Worm (Caenorhabditis elegans) whole organism, mixed stage, embryonic: ENCODE measurements around the gene tni-3.

ENCODE experiments used
- M03D4.4 ChIP-seq: sonication (generic microtip); optimal IDR thresholded peaks from 2 replicates; lab custom pipeline; 2017; ENCODE audit warnings: mild to moderate bottlenecking, missing genetic modification characterization, missing compliant biosample characterization
- bed-3 ChIP-seq: fragments of 200-800 bp; sonication (Bioruptor generic); optimal IDR thresholded peaks from 3 replicates; lab custom pipeline; 2018; ENCODE audit warnings: mild to moderate bottlenecking, missing genetic modification characterization, moderate library complexity, missing compliant biosample characterization
- blmp-1 ChIP-seq: fragments of 150-350 bp; optimal IDR thresholded peaks from 2 replicates; lab custom pipeline; 2014; ENCODE audit warnings: missing biosample characterization, missing genetic modification characterization
- ceh-39 ChIP-seq: fragments of 150-350 bp; optimal IDR thresholded peaks from 2 replicates; lab custom pipeline; 2014; ENCODE audit warnings: missing biosample characterization, missing genetic modification characterization
- ceh-43 ChIP-seq: fragments of 200-800 bp; sonication (Bioruptor generic); optimal IDR thresholded peaks from 2 replicates; lab custom pipeline; 2018; ENCODE audit warnings: mild to moderate bottlenecking, missing genetic modification characterization, moderate library complexity, missing compliant biosample characterization
- ceh-83 ChIP-seq: fragments of 200-800 bp; sonication (Bioruptor generic); optimal IDR thresholded peaks from 2 replicates; lab custom pipeline; 2018; ENCODE audit warnings: mild to moderate bottlenecking, missing genetic modification characterization, missing compliant biosample characterization
- ces-1 ChIP-seq: fragments of 150-350 bp; optimal IDR thresholded peaks from 2 replicates; lab custom pipeline; 2014; ENCODE audit warnings: missing biosample characterization, missing genetic modification reagents, missing genetic modification characterization
- cnd-1 ChIP-seq: fragments of 200-800 bp; sonication (Bioruptor generic); optimal IDR thresholded peaks from 2 replicates; lab custom pipeline; 2018; ENCODE audit warnings: mild to moderate bottlenecking, missing genetic modification characterization, missing compliant biosample characterization
- drap-1 ChIP-seq: fragments of 200-800 bp; sonication (Bioruptor generic); optimal IDR thresholded peaks from 3 replicates; lab custom pipeline; 2018; ENCODE audit warnings: mild to moderate bottlenecking, missing genetic modification characterization, missing compliant biosample characterization
- elt-1 ChIP-seq: sonication (generic microtip); optimal IDR thresholded peaks from 2 replicates; lab custom pipeline; 2017; ENCODE audit warnings: missing genetic modification characterization, mild to moderate bottlenecking, missing compliant biosample characterization, antibody characterized with exemption, moderate library complexity, borderline replicate concordance; ENCODE audit not compliant: insufficient read depth
- elt-3 ChIP-seq: fragments of 150-350 bp; optimal IDR thresholded peaks from 2 replicates; lab custom pipeline; 2014; ENCODE audit warnings: missing biosample characterization, missing genetic modification characterization
- flh-1 ChIP-seq: fragments of 200-800 bp; sonication (Bioruptor generic); optimal IDR thresholded peaks from 2 replicates; lab custom pipeline; 2018; ENCODE audit warnings: mild to moderate bottlenecking, missing genetic modification characterization, moderate library complexity, missing compliant biosample characterization
- ham-2 ChIP-seq: fragments of 200-800 bp; sonication (Bioruptor generic); optimal IDR thresholded peaks from 2 replicates; lab custom pipeline; 2018; ENCODE audit warnings: mild to moderate bottlenecking, missing genetic modification characterization, missing compliant biosample characterization
- hlh-1 ChIP-seq: fragments of 150-350 bp; optimal IDR thresholded peaks from 2 replicates; lab custom pipeline; 2014; ENCODE audit warnings: missing biosample characterization, missing genetic modification reagents, missing genetic modification characterization
- lin-13 ChIP-seq: fragments of 150-350 bp; optimal IDR thresholded peaks from 2 replicates; lab custom pipeline; 2014; ENCODE audit warnings: missing biosample characterization, missing genetic modification characterization
- lin-32 ChIP-seq: fragments of 200-800 bp; sonication (Bioruptor generic); optimal IDR thresholded peaks from 2 replicates; lab custom pipeline; 2018; ENCODE audit warnings: mild to moderate bottlenecking, missing genetic modification characterization, missing compliant biosample characterization
- lsy-2 ChIP-seq: fragments of 150-350 bp; optimal IDR thresholded peaks from 2 replicates; lab custom pipeline; 2014; ENCODE audit warnings: missing biosample characterization, missing genetic modification characterization
- mab-5 ChIP-seq: fragments of 150-350 bp; optimal IDR thresholded peaks from 2 replicates; lab custom pipeline; 2014; ENCODE audit warnings: missing biosample characterization, missing genetic modification characterization
- mep-1 ChIP-seq: fragments of 150-350 bp; optimal IDR thresholded peaks from 2 replicates; lab custom pipeline; 2017; ENCODE audit warnings: missing biosample characterization, missing genetic modification reagents, missing genetic modification characterization, inconsistent platforms
- mls-2 ChIP-seq: sonication (generic microtip); optimal IDR thresholded peaks from 2 replicates; lab custom pipeline; 2016; ENCODE audit warnings: mild to moderate bottlenecking, missing genetic modification characterization, moderate library complexity, missing compliant biosample characterization
- nhr-12 ChIP-seq: fragments of 150-350 bp; optimal IDR thresholded peaks from 2 replicates; lab custom pipeline; 2014; ENCODE audit warnings: missing biosample characterization, missing genetic modification characterization
- nhr-2 ChIP-seq: fragments of 150-350 bp; optimal IDR thresholded peaks from 2 replicates; lab custom pipeline; 2014; ENCODE audit warnings: missing biosample characterization, missing genetic modification characterization
- nhr-28 ChIP-seq: fragments of 150-350 bp; optimal IDR thresholded peaks from 2 replicates; lab custom pipeline; 2014; ENCODE audit warnings: missing biosample characterization, missing genetic modification characterization
- sem-2 ChIP-seq: fragments of 200-800 bp; sonication (Bioruptor generic); optimal IDR thresholded peaks from 2 replicates; lab custom pipeline; 2018; ENCODE audit warnings: mild to moderate bottlenecking, missing genetic modification characterization, missing compliant biosample characterization
- snpc-4 ChIP-seq: fragments of 150-350 bp; optimal IDR thresholded peaks from 2 replicates; lab custom pipeline; 2014; ENCODE audit warnings: missing biosample characterization, missing genetic modification characterization
- tbx-8 ChIP-seq: fragments of 200-800 bp; sonication (Bioruptor generic); optimal IDR thresholded peaks from 2 replicates; lab custom pipeline; 2018; ENCODE audit warnings: mild to moderate bottlenecking, missing genetic modification characterization, moderate library complexity, missing compliant biosample characterization
- unc-120 ChIP-seq: sonication (generic microtip); optimal IDR thresholded peaks from 2 replicates; lab custom pipeline; 2017; ENCODE audit warnings: missing genetic modification characterization, missing compliant biosample characterization; ENCODE audit not compliant: poor library complexity, severe bottlenecking
- unc-39 ChIP-seq: fragments of 150-350 bp; optimal IDR thresholded peaks from 2 replicates; lab custom pipeline; 2014; ENCODE audit warnings: missing biosample characterization, missing genetic modification characterization
- unc-62 ChIP-seq: fragments of 150-350 bp; optimal IDR thresholded peaks from 2 replicates; lab custom pipeline; 2014; ENCODE audit warnings: missing biosample characterization, missing genetic modification reagents, missing genetic modification characterization
- zip-8 ChIP-seq: fragments of 150-350 bp; optimal IDR thresholded peaks from 2 replicates; lab custom pipeline; 2014; ENCODE audit warnings: missing biosample characterization, missing genetic modification characterization
- ztf-11 ChIP-seq: fragments of 150-350 bp; optimal IDR thresholded peaks from 2 replicates; lab custom pipeline; 2014; ENCODE audit warnings: missing biosample characterization, missing genetic modification characterization

The tni-3 gene

ce11 chrV:16857977-16858479 lies 23.1 kb upstream of the tni-3 start, which contains the start of the genes clec-31 and clec-22:
TSS of gene clec-31 (minus strand) at chrV:16858077.
TSS of gene clec-22 (plus strand) at chrV:16858429.
- TF ChIP-seq nhr-12 (tag; lab: Kevin White, UChicago) (no peak), unc-62 (no peak), lin-32 (GFP tag; lab: Kevin White, UChicago) (no peak), ham-2 (no peak), zip-8 (tag; lab: Kevin White, UChicago) (no peak), unc-39 (tag; lab: Kevin White, UChicago) (no peak), lsy-2 (tag; lab: Kevin White, UChicago) (no peak), mab-5 (tag; lab: Kevin White, UChicago) (no peak), bed-3 (GFP tag; lab: Kevin White, UChicago) (no peak), snpc-4 (tag; lab: Kevin White, UChicago) (no peak)

ce11 chrV:16853956-16854683 lies 19.2 kb upstream of the tni-3 start, which contains the start of the genes clec-35 and clec-27:
TSS of gene clec-35 (minus strand) at chrV:16854056.
TSS of gene clec-27 (plus strand) at chrV:16854633.
- TF ChIP-seq ceh-83 (GFP tag; lab: Kevin White, UChicago): no peak
- TF ChIP-seq unc-120 (tag; lab: Kevin White, UChicago): no peak
- no peak for TF ChIP-seq tbx-8 (GFP tag; lab: Kevin White, UChicago)
- TF ChIP-seq mep-1 (tag; lab: Kevin White, UChicago): no peak
- no peak for TF ChIP-seq bed-3 (GFP tag; lab: Kevin White, UChicago)
- no peak for TF ChIP-seq hlh-1 (tag; lab: Kevin White, UChicago)
- TF ChIP-seq nhr-28 (tag; lab: Kevin White, UChicago): no peak
- no peak for TF ChIP-seq zip-8 (tag; lab: Kevin White, UChicago)
- TF ChIP-seq lin-32 (GFP tag; lab: Kevin White, UChicago): no peak
- TF ChIP-seq drap-1 (GFP tag; lab: Kevin White, UChicago): no peak
- TF ChIP-seq ztf-11: no peak
- no peak for TF ChIP-seq sem-2
- no peak for TF ChIP-seq unc-39 (tag; lab: Kevin White, UChicago)
- TF ChIP-seq lin-13: no peak
- no peak for TF ChIP-seq ceh-39 (tag; lab: Kevin White, UChicago)
- no peak for TF ChIP-seq nhr-2 (tag; lab: Kevin White, UChicago)
- TF ChIP-seq, all 35 proteins: peak for 0

ce11 chrV:16852002-16852401 lies 17.1 kb upstream of the tni-3 start, which contains the start of gene clec-37:
TSS of gene clec-37 (minus strand) at chrV:16852102.
- no peak for TF ChIP-seq ceh-83 (GFP tag; lab: Kevin White, UChicago)
- TF ChIP-seq nhr-12 (tag; lab: Kevin White, UChicago): no peak
- TF ChIP-seq elt-1: no peak
- no peak for TF ChIP-seq lsy-2 (tag; lab: Kevin White, UChicago)
- TF ChIP-seq flh-1 (GFP tag; lab: Kevin White, UChicago): no peak
- no peak for TF ChIP-seq ham-2
- no peak for TF ChIP-seq nhr-28 (tag; lab: Kevin White, UChicago)
- no peak for TF ChIP-seq mep-1 (tag; lab: Kevin White, UChicago)
- TF ChIP-seq cnd-1 (tag; lab: Kevin White, UChicago): no peak
- TF ChIP-seq sem-2: no peak
- TF ChIP-seq elt-3: no peak
- TF ChIP-seq ces-1 (GFP tag; lab: Kevin White, UChicago): no peak
- TF ChIP-seq mls-2: no peak
- no peak for TF ChIP-seq tbx-8 (GFP tag; lab: Kevin White, UChicago)
- no peak for TF ChIP-seq drap-1 (GFP tag; lab: Kevin White, UChicago)
- TF ChIP-seq ceh-39 (tag; lab: Kevin White, UChicago): no peak
- TF ChIP-seq blmp-1 (tag; lab: Kevin White, UChicago): no peak
- no peak for TF ChIP-seq M03D4.4 (tag; lab: Kevin White, UChicago)
- TF ChIP-seq, all 35 proteins: peak for 0

- no peak for TF ChIP-seq unc-62
- no peak for TF ChIP-seq elt-3
- no peak for TF ChIP-seq nhr-12 (tag; lab: Kevin White, UChicago)
- TF ChIP-seq ceh-43: no peak
- TF ChIP-seq cnd-1 (tag; lab: Kevin White, UChicago): no peak
- no peak for TF ChIP-seq snpc-4 (tag; lab: Kevin White, UChicago)
Observed at ce11 chrV:16848498-16848897, 13.6 kb upstream of the tni-3 start, which contains the start of the genes clec-36 and clec-26. TSS of gene clec-36 (minus strand) at chrV:16848598. TSS of gene clec-26 (plus strand) at chrV:16848611.
